Fruit fly (Drosophila melanogaster) whole organism, embryonic: ENCODE data around the gene CG6830.

Experiments used
- ATbp ChIP-seq: fragments of 200-800 bp; sonication (Bioruptor generic); optimal IDR thresholded peaks from 2 replicates; lab custom pipeline; 2017; ENCODE audit warnings: missing biosample characterization, mild to moderate bottlenecking, missing genetic modification characterization, missing genetic modification reagents
- Abd-B ChIP-seq: fragments of 200-800 bp; sonication (Bioruptor generic); optimal IDR thresholded peaks from 2 replicates; lab custom pipeline; 2018; ENCODE audit warnings: missing biosample characterization, mild to moderate bottlenecking, missing genetic modification characterization, moderate library complexity
- Antp ChIP-seq: fragments of 200-800 bp; sonication (Bioruptor generic); optimal IDR thresholded peaks from 3 replicates; lab custom pipeline; 2016; ENCODE audit warnings: missing biosample characterization, missing genetic modification characterization
- Asciz ChIP-seq: fragments of 200-800 bp; sonication (Bioruptor generic); optimal IDR thresholded peaks from 2 replicates; lab custom pipeline; 2017; ENCODE audit warnings: missing biosample characterization, mild to moderate bottlenecking, missing genetic modification characterization, missing genetic modification reagents
- B-H1 ChIP-seq: fragments of 200-800 bp; sonication (Bioruptor generic); IDR thresholded peaks from 3 replicates; pipeline ENCODE4 v1.3.6; 2022; ENCODE audit warnings: missing biosample characterization, missing genetic modification characterization
- CG10147 ChIP-seq: fragments of 200-800 bp; sonication (Bioruptor generic); optimal IDR thresholded peaks from 2 replicates; lab custom pipeline; 2019; ENCODE audit warnings: missing biosample characterization, mild to moderate bottlenecking, missing genetic modification characterization, moderate library complexity
- CG11247 ChIP-seq: fragments of 200-800 bp; sonication (Bioruptor generic); IDR thresholded peaks from 2 replicates; pipeline ENCODE4 v1.3.6; 2022; ENCODE audit warnings: missing biosample characterization, missing genetic modification characterization
- CG12744 ChIP-seq: fragments of 200-800 bp; sonication (Bioruptor generic); optimal IDR thresholded peaks from 2 replicates; lab custom pipeline; 2016; ENCODE audit warnings: missing biosample characterization, missing genetic modification characterization
- CG12942 ChIP-seq: fragments of 200-800 bp; sonication (Bioruptor generic); optimal IDR thresholded peaks from 3 replicates; lab custom pipeline; 2016; ENCODE audit warnings: missing biosample characterization, missing genetic modification characterization
- CG13775 ChIP-seq: fragments of 200-800 bp; sonication (Bioruptor generic); optimal IDR thresholded peaks from 3 replicates; lab custom pipeline; 2017; ENCODE audit warnings: missing biosample characterization, mild to moderate bottlenecking, missing genetic modification characterization
- CG14441 ChIP-seq: fragments of 200-800 bp; sonication (Bioruptor generic); IDR thresholded peaks from 2 replicates; pipeline ENCODE4 v1.3.6; 2022; ENCODE audit warnings: missing biosample characterization, missing genetic modification characterization
- CG15479 ChIP-seq: fragments of 200-800 bp; sonication (Bioruptor generic); optimal IDR thresholded peaks from 3 replicates; lab custom pipeline; 2019; ENCODE audit warnings: missing biosample characterization, mild to moderate bottlenecking, missing genetic modification characterization, moderate library complexity
- CG16813 ChIP-seq: fragments of 200-800 bp; sonication (Bioruptor generic); IDR thresholded peaks from 3 replicates; pipeline ENCODE4 v1.3.6; 2022; ENCODE audit warnings: missing biosample characterization, missing genetic modification characterization; ENCODE audit not compliant: partially characterized antibody
- CG17328 ChIP-seq: fragments of 200-800 bp; sonication (Bioruptor generic); IDR thresholded peaks from 2 replicates; pipeline ENCODE4 v1.3.6; 2022; ENCODE audit warnings: missing biosample characterization, missing genetic modification characterization
- CG1832 ChIP-seq: fragments of 200-800 bp; sonication (Bioruptor generic); optimal IDR thresholded peaks from 2 replicates; lab custom pipeline; 2017; ENCODE audit warnings: missing biosample characterization, mild to moderate bottlenecking, missing genetic modification characterization, inconsistent platforms
- CG30431 ChIP-seq: fragments of 200-800 bp; sonication (Bioruptor generic); optimal IDR thresholded peaks from 2 replicates; lab custom pipeline; 2017; ENCODE audit warnings: missing biosample characterization, missing genetic modification characterization
- CG6654 ChIP-seq: fragments of 200-800 bp; sonication (Bioruptor generic); optimal IDR thresholded peaks from 2 replicates; lab custom pipeline; 2017; ENCODE audit warnings: missing biosample characterization, mild to moderate bottlenecking, missing genetic modification characterization
- CG7357 ChIP-seq: fragments of 200-800 bp; sonication (Bioruptor generic); IDR thresholded peaks from 3 replicates; pipeline ENCODE4 v1.3.6; 2022; ENCODE audit warnings: missing biosample characterization, missing genetic modification characterization
- CG8359 ChIP-seq: fragments of 200-800 bp; sonication (Bioruptor generic); optimal IDR thresholded peaks from 2 replicates; lab custom pipeline; 2017; ENCODE audit warnings: missing biosample characterization, mild to moderate bottlenecking, missing genetic modification characterization, borderline replicate concordance
- CG9437 ChIP-seq: fragments of 200-800 bp; sonication (Bioruptor generic); optimal IDR thresholded peaks from 2 replicates; lab custom pipeline; 2018; ENCODE audit warnings: missing biosample characterization, mild to moderate bottlenecking, missing genetic modification characterization
- CG9817 ChIP-seq: fragments of 200-800 bp; sonication (Bioruptor generic); optimal IDR thresholded peaks from 2 replicates; lab custom pipeline; 2018; ENCODE audit warnings: missing biosample characterization, mild to moderate bottlenecking, missing genetic modification characterization, moderate library complexity
- Dfd ChIP-seq, 2 experiments: fragments of >200 bp; optimal IDR thresholded peaks; 2 replicates each; lab custom pipeline; 2017; ENCODE audit warnings: missing biosample characterization in 2 of 2, missing genetic modification characterization in 2 of 2
- Fer1 ChIP-seq: fragments of 200-800 bp; sonication (Bioruptor generic); optimal IDR thresholded peaks from 2 replicates; lab custom pipeline; 2017; ENCODE audit warnings: missing biosample characterization, mild to moderate bottlenecking, missing genetic modification characterization
- Fer2 ChIP-seq: fragments of 200-800 bp; sonication (Bioruptor generic); optimal IDR thresholded peaks from 2 replicates; lab custom pipeline; 2018; ENCODE audit warnings: missing biosample characterization, mild to moderate bottlenecking, missing genetic modification characterization, moderate library complexity
- HHEX ChIP-seq: fragments of 200-800 bp; sonication (Bioruptor generic); optimal IDR thresholded peaks from 3 replicates; lab custom pipeline; 2017; ENCODE audit warnings: missing biosample characterization, mild to moderate bottlenecking, missing genetic modification characterization, missing genetic modification reagents
- Meics ChIP-seq: fragments of 200-800 bp; sonication (Bioruptor generic); optimal IDR thresholded peaks from 2 replicates; lab custom pipeline; 2017; ENCODE audit warnings: missing biosample characterization, mild to moderate bottlenecking, missing genetic modification characterization
- Mrtf ChIP-seq: fragments of 200-800 bp; sonication (Bioruptor generic); IDR thresholded peaks from 3 replicates; pipeline ENCODE4 v1.3.6; 2022; ENCODE audit warnings: missing biosample characterization, missing genetic modification characterization
- Opbp ChIP-seq: fragments of 200-800 bp; sonication (Bioruptor generic); IDR thresholded peaks from 3 replicates; pipeline ENCODE4 v1.3.6; 2022; ENCODE audit warnings: missing biosample characterization, missing genetic modification characterization; ENCODE audit not compliant: partially characterized antibody
- Side ChIP-seq: fragments of 200-800 bp; sonication (Bioruptor generic); optimal IDR thresholded peaks from 2 replicates; lab custom pipeline; 2016; ENCODE audit warnings: missing biosample characterization, missing genetic modification characterization
- Spps ChIP-seq: fragments of 200-800 bp; sonication (Bioruptor generic); optimal IDR thresholded peaks from 2 replicates; lab custom pipeline; 2018; ENCODE audit warnings: missing biosample characterization, mild to moderate bottlenecking, missing genetic modification characterization
- Sry-β ChIP-seq: fragments of 200-800 bp; sonication (Bioruptor generic); optimal IDR thresholded peaks from 2 replicates; lab custom pipeline; 2018; ENCODE audit warnings: missing biosample characterization, mild to moderate bottlenecking, missing genetic modification characterization, moderate library complexity
- Stat92E ChIP-seq, 3 experiments: fragments of >200 bp in 2 of 3; fragments of 200-800 bp in 1 of 3; sonication (Bioruptor generic) in 1 of 3; optimal IDR thresholded peaks; 2 replicates each; lab custom pipeline; 2017 to 2019; ENCODE audit warnings: missing biosample characterization in 3 of 3, missing genetic modification characterization in 3 of 3, mild to moderate bottlenecking in 1 of 3, moderate library complexity in 1 of 3
- Tbp ChIP-seq: fragments of >200 bp; optimal IDR thresholded peaks from 2 replicates; lab custom pipeline; 2018; ENCODE audit warnings: missing biosample characterization, missing genetic modification characterization
- ara ChIP-seq: fragments of 200-800 bp; sonication (Bioruptor generic); IDR thresholded peaks from 2 replicates; pipeline ENCODE4 v1.3.6; 2022; ENCODE audit warnings: missing biosample characterization, missing genetic modification characterization
- br ChIP-seq: fragments of >200 bp; optimal IDR thresholded peaks from 2 replicates; lab custom pipeline; 2017
- chif ChIP-seq, 2 experiments: fragments of 200-800 bp; sonication (Bioruptor generic); optimal IDR thresholded peaks; 3 replicates each; lab custom pipeline; 2016; ENCODE audit warnings: missing biosample characterization in 2 of 2, missing genetic modification characterization in 2 of 2
- chn ChIP-seq: fragments of 200-800 bp; sonication (Bioruptor generic); optimal IDR thresholded peaks from 2 replicates; lab custom pipeline; 2016; ENCODE audit warnings: missing biosample characterization, missing genetic modification characterization
- exex ChIP-seq: fragments of 200-800 bp; sonication (Bioruptor generic); optimal IDR thresholded peaks from 4 replicates; lab custom pipeline; 2018; ENCODE audit warnings: missing biosample characterization, mild to moderate bottlenecking, missing genetic modification characterization, moderate library complexity
- gce ChIP-seq: fragments of 200-800 bp; sonication (Bioruptor generic); IDR thresholded peaks from 3 replicates; pipeline ENCODE4 v1.3.6; 2022; ENCODE audit warnings: missing biosample characterization, missing genetic modification characterization
- her ChIP-seq: fragments of 200-800 bp; sonication (Bioruptor generic); optimal IDR thresholded peaks from 2 replicates; lab custom pipeline; 2016; ENCODE audit warnings: missing biosample characterization, missing genetic modification characterization
- inv ChIP-seq: fragments of 200-800 bp; sonication (Bioruptor generic); IDR thresholded peaks from 2 replicates; pipeline ENCODE4 v1.3.6; 2022; ENCODE audit warnings: missing biosample characterization, missing genetic modification characterization; ENCODE audit not compliant: partially characterized antibody
- lbe ChIP-seq: fragments of 200-800 bp; sonication (Bioruptor generic); optimal IDR thresholded peaks from 2 replicates; lab custom pipeline; 2016; ENCODE audit warnings: missing biosample characterization, mild to moderate bottlenecking, missing genetic modification characterization
- nerfin-1 ChIP-seq: fragments of 200-800 bp; sonication (Bioruptor generic); optimal IDR thresholded peaks from 3 replicates; lab custom pipeline; 2019; ENCODE audit warnings: missing biosample characterization, mild to moderate bottlenecking, missing genetic modification characterization, moderate library complexity
- scrt ChIP-seq: fragments of 200-800 bp; sonication (Bioruptor generic); optimal IDR thresholded peaks from 2 replicates; lab custom pipeline; 2018; ENCODE audit warnings: missing biosample characterization, mild to moderate bottlenecking, missing genetic modification characterization, moderate library complexity
- sd ChIP-seq: fragments of 200-800 bp; sonication (Bioruptor generic); optimal IDR thresholded peaks from 3 replicates; lab custom pipeline; 2018; ENCODE audit warnings: missing biosample characterization, mild to moderate bottlenecking, missing genetic modification characterization, moderate library complexity
- slp2 ChIP-seq: fragments of 200-800 bp; sonication (Bioruptor generic); optimal IDR thresholded peaks from 2 replicates; lab custom pipeline; 2016; ENCODE audit warnings: missing biosample characterization, missing genetic modification characterization
- sna ChIP-seq: fragments of 200-800 bp; sonication (Bioruptor generic); IDR thresholded peaks from 2 replicates; pipeline ENCODE4 v1.3.6; 2022; ENCODE audit warnings: missing biosample characterization, missing genetic modification characterization; ENCODE audit not compliant: partially characterized antibody
- sqz ChIP-seq: fragments of 200-800 bp; sonication (Bioruptor generic); optimal IDR thresholded peaks from 3 replicates; lab custom pipeline; 2018; ENCODE audit warnings: missing biosample characterization, mild to moderate bottlenecking, missing genetic modification characterization
- unc-4 ChIP-seq: fragments of 200-800 bp; sonication (Bioruptor generic); IDR thresholded peaks from 2 replicates; pipeline ENCODE4 v1.3.6; 2022; ENCODE audit warnings: missing biosample characterization, missing genetic modification characterization; ENCODE audit not compliant: partially characterized antibody

The CG6830 gene

DNA sequence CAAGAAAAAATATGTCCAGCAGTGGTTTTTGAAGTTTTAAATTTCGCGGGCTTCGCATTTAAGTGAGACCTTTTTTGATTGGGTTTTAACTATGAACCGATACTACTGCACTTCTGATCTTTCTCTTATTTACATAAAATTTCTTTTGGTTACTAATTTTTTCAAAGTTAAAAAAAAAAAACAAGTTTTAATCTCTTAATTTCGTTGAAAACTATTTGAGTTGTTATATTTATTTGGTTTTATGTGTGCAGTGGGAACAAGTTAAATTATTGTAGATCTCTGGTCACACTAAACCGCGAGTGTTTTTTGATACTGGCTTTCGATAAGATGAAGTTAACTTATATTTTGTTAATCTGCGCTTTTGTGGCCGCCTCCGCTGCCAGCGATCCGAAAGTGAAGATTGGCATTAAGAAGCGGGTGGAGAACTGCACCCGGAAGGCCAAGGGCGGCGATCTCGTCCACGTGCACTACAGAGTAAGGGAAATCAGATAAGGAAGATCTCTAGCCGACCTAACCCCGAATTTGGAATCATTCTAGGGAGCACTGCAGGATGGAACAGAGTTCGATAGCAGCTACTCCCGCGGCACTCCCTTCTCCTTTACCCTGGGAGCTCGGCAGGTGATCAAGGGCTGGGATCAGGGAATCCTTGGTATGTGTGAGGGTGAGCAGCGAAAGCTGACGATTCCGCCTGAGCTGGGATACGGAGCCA, 10.0 kb downstream of the CG6830 start, which contains the start of gene CG14715 (continued):
- TF ChIP-seq Sry-β (GFP tag; lab: Kevin White, UChicago): no peak
- no peak for TF ChIP-seq Stat92E (GFP tag; optimal IDR thresholded peaks at IDR 0.05; lab: Kevin White, UChicago)
- no peak for TF ChIP-seq Dfd (GFP tag; optimal IDR thresholded peaks at IDR 0.05; lab: Kevin White, UChicago)
- peak; percentile 14 for TF ChIP-seq slp2 (GFP tag; lab: Kevin White, UChicago)
- no peak for TF ChIP-seq Fer2 (tag; lab: Kevin White, UChicago)
- TF ChIP-seq lbe (GFP tag; lab: Kevin White, UChicago): no peak
- no peak for TF ChIP-seq Mrtf (GFP tag; lab: Robert Waterston, UW)
- TF ChIP-seq CG12942: peak; percentile 25
- TF ChIP-seq CG17328: no peak
- peak; percentile 17 for TF ChIP-seq nerfin-1 (tag; lab: Kevin White, UChicago)
- TF ChIP-seq Fer1 (GFP tag; lab: Kevin White, UChicago): peak; percentile 7
- TF ChIP-seq ara: no peak
- TF ChIP-seq CG8359 (GFP tag; lab: Kevin White, UChicago): no peak
- TF ChIP-seq chn: peak; percentile 53
- peak; percentile 10 for TF ChIP-seq exex (tag; lab: Kevin White, UChicago)
- peak; percentile 6 for TF ChIP-seq Meics
- TF ChIP-seq CG1832: no peak
- no peak for TF ChIP-seq br
- no peak for TF ChIP-seq CG15479 (GFP tag; lab: Kevin White, UChicago)
- TF ChIP-seq sd: no peak
- no peak for TF ChIP-seq her
- TF ChIP-seq Antp (GFP tag; lab: Kevin White, UChicago): peak; percentile 43
- TF ChIP-seq CG16813 (GFP tag; lab: Robert Waterston, UW): peak; percentile 58
- peak; percentile 35 for TF ChIP-seq CG9817 (tag; lab: Kevin White, UChicago)
- 0 out of 3 replicates have a peak, but pooled peaks have one; percentile 16 for TF ChIP-seq B-H1 (GFP tag; lab: Robert Waterston, UW)
- TF ChIP-seq inv (GFP tag; lab: Robert Waterston, UW): peak; percentile 46
- peak; percentile 59 for TF ChIP-seq Abd-B (GFP tag; lab: Kevin White, UChicago)
- no peak for TF ChIP-seq scrt (GFP tag; lab: Kevin White, UChicago)
- TF ChIP-seq CG11247 (GFP tag; lab: Robert Waterston, UW): no peak
- no peak for TF ChIP-seq HHEX (GFP tag; lab: Kevin White, UChicago)
- no peak for TF ChIP-seq Asciz (GFP tag; lab: Kevin White, UChicago)
- no peak for TF ChIP-seq Spps (tag; lab: Kevin White, UChicago)
- no peak for TF ChIP-seq sna (GFP tag; lab: Robert Waterston, UW)
- TF ChIP-seq Tbp (GFP tag; lab: Kevin White, UChicago): no peak
- no peak for TF ChIP-seq Opbp
- TF ChIP-seq sqz (GFP tag; lab: Kevin White, UChicago): no peak
- TF ChIP-seq chif (GFP tag; optimal IDR thresholded peaks at IDR 0.05; lab: Kevin White, UChicago): peak; percentile 20 to 34
- TF ChIP-seq CG9437 (GFP tag; lab: Kevin White, UChicago): no peak
- peak; percentile 51; the same call in 1 of the 2 replicates for TF ChIP-seq unc-4 (GFP tag; lab: Robert Waterston, UW)
- peak; percentile 98 for TF ChIP-seq CG7357 (GFP tag; lab: Robert Waterston, UW)
- TF ChIP-seq CG10147 (GFP tag; lab: Kevin White, UChicago): no peak
- TF ChIP-seq CG30431 (GFP tag; lab: Kevin White, UChicago): no peak
- TF ChIP-seq CG12744 (GFP tag; lab: Kevin White, UChicago): peak; percentile 13
- peak; percentile 39 for TF ChIP-seq Side (GFP tag; lab: Kevin White, UChicago)
- TF ChIP-seq CG6654 (GFP tag; lab: Kevin White, UChicago): no peak
- peak; percentile 63 for TF ChIP-seq CG14441 (GFP tag; lab: Robert Waterston, UW)
- TF ChIP-seq ATbp (GFP tag; lab: Kevin White, UChicago): no peak
- peak; percentile 45 for TF ChIP-seq CG13775 (GFP tag; lab: Kevin White, UChicago)
- TF ChIP-seq gce: no peak
